Fruit fly (Drosophila melanogaster) whole organism, pupa: ENCODE measurements around the gene CG46306.

Experiments
- CG14655 ChIP-seq: fragments of 200-800 bp; sonication (Bioruptor generic); optimal IDR thresholded peaks from 3 replicates; lab custom pipeline; 2017; ENCODE audit warnings: mild to moderate bottlenecking, missing biosample characterization, missing genetic modification reagents, missing genetic modification characterization
- CG15710 ChIP-seq: fragments of 200-800 bp; sonication (Bioruptor generic); optimal IDR thresholded peaks from 2 replicates; lab custom pipeline; 2018; ENCODE audit warnings: missing biosample characterization, mild to moderate bottlenecking, missing genetic modification characterization, moderate library complexity
- CG17806 ChIP-seq: fragments of 200-800 bp; sonication (Bioruptor generic); optimal IDR thresholded peaks from 2 replicates; lab custom pipeline; 2018; ENCODE audit warnings: missing biosample characterization, mild to moderate bottlenecking, missing genetic modification characterization, moderate library complexity
- CG4496 ChIP-seq: fragments of 200-800 bp; sonication (Bioruptor generic); IDR thresholded peaks from 3 replicates; pipeline ENCODE4 v1.3.6; 2022; ENCODE audit warnings: missing biosample characterization, missing genetic modification characterization
- CG8159 ChIP-seq: fragments of 200-800 bp; sonication (Bioruptor generic); optimal IDR thresholded peaks from 3 replicates; lab custom pipeline; 2018; ENCODE audit warnings: missing biosample characterization, mild to moderate bottlenecking, missing genetic modification characterization, moderate library complexity
- CG8301 ChIP-seq: fragments of 200-800 bp; sonication (Bioruptor generic); optimal IDR thresholded peaks from 2 replicates; lab custom pipeline; 2018; ENCODE audit warnings: missing biosample characterization, mild to moderate bottlenecking, missing genetic modification characterization
- CG9948 ChIP-seq: fragments of 200-800 bp; sonication (Bioruptor generic); optimal IDR thresholded peaks from 2 replicates; lab custom pipeline; 2018; ENCODE audit warnings: missing biosample characterization, mild to moderate bottlenecking, missing genetic modification characterization, moderate library complexity
- Pif1A ChIP-seq: fragments of 200-800 bp; sonication (Bioruptor generic); optimal IDR thresholded peaks from 3 replicates; lab custom pipeline; 2016; ENCODE audit warnings: missing biosample characterization, missing genetic modification characterization
- Pif1B ChIP-seq: fragments of 200-800 bp; sonication (Bioruptor generic); optimal IDR thresholded peaks from 3 replicates; lab custom pipeline; 2016; ENCODE audit warnings: missing biosample characterization, missing genetic modification characterization
- rn ChIP-seq: fragments of 200-800 bp; sonication (Bioruptor generic); IDR thresholded peaks from 2 replicates; pipeline ENCODE4 v1.3.6; 2022; ENCODE audit warnings: missing biosample characterization, missing genetic modification characterization

Gene CG46306

dm6 chrX:16780244-16780643 is 55.1 kb downstream of the CG46306 start:
- TF ChIP-seq CG4496 (0 out of 3 replicates have a peak, but pooled peaks have one; percentile 34), Pif1B (GFP tag; lab: Kevin White, UChicago) (no peak)

- peak; percentile 36 for TF ChIP-seq CG8301 (tag; lab: Kevin White, UChicago)
- TF ChIP-seq Pif1A, result peak; percentile 21
- TF ChIP-seq CG17806 (tag; lab: Kevin White, UChicago), result peak; percentile 12
- TF ChIP-seq CG9948 (tag; lab: Kevin White, UChicago), result peak; percentile 12
- no peak for TF ChIP-seq CG15710 (tag; lab: Kevin White, UChicago)
- TF ChIP-seq CG14655 (GFP tag; lab: Kevin White, UChicago), result peak; percentile 56
- no peak for TF ChIP-seq rn
- peak; percentile 32 for TF ChIP-seq CG8159
Observed at dm6 chrX:16778138-16778672, 57.1 kb downstream of the CG46306 start.
